Fruit fly (Drosophila melanogaster): ENCODE data around the gene Tep1.

Gene Tep1

dm6 chr2L:15908496-15909276 lies 15.1 kb upstream of the Tep1 start:
- TF ChIP-seq insv (optimal IDR thresholded peaks at IDR 0.05): no peak
- no peak for TF ChIP-seq Myc (optimal IDR thresholded peaks at IDR 0.05)
- no peak for TF ChIP-seq h (optimal IDR thresholded peaks at IDR 0.05)
- no peak for TF ChIP-seq psq (optimal IDR thresholded peaks at IDR 0.05)
- TF ChIP-seq ttk (optimal IDR thresholded peaks at IDR 0.05): no peak
- no peak for TF ChIP-seq Sin3A (optimal IDR thresholded peaks at IDR 0.05)

dm6 chr2L:15908086-15908485 lies 14.5 kb upstream of the Tep1 start:
- TF ChIP-seq insv (optimal IDR thresholded peaks at IDR 0.05) (no peak), psq (optimal IDR thresholded peaks at IDR 0.05) (no peak), Sin3A (optimal IDR thresholded peaks at IDR 0.05) (no peak), Myc (optimal IDR thresholded peaks at IDR 0.05) (no peak), ttk (optimal IDR thresholded peaks at IDR 0.05) (no peak), h (optimal IDR thresholded peaks at IDR 0.05) (no peak)

dm6 chr2L:15907358-15907757 lies 13.7 kb upstream of the Tep1 start:
- TF ChIP-seq h (optimal IDR thresholded peaks at IDR 0.05): no peak
- TF ChIP-seq Sin3A (optimal IDR thresholded peaks at IDR 0.05): no peak
- no peak for TF ChIP-seq ttk (optimal IDR thresholded peaks at IDR 0.05)
- no peak for TF ChIP-seq psq (optimal IDR thresholded peaks at IDR 0.05)
- TF ChIP-seq insv (optimal IDR thresholded peaks at IDR 0.05): no peak
- no peak for TF ChIP-seq Myc (optimal IDR thresholded peaks at IDR 0.05)

- no peak for TF ChIP-seq insv (optimal IDR thresholded peaks at IDR 0.05)
- TF ChIP-seq h (optimal IDR thresholded peaks at IDR 0.05): no peak
- TF ChIP-seq psq (optimal IDR thresholded peaks at IDR 0.05): no peak
- TF ChIP-seq Myc (optimal IDR thresholded peaks at IDR 0.05): no peak
- no peak for TF ChIP-seq ttk (optimal IDR thresholded peaks at IDR 0.05)
- no peak for TF ChIP-seq Sin3A (optimal IDR thresholded peaks at IDR 0.05)
These were observed 10.1 kb upstream of the Tep1 start for dm6 chr2L:15903725-15904124.

dm6 chr2L:15902310-15902709 lies 8.7 kb upstream of the Tep1 start, which contains the start of gene CG31821:
Gene CG31821 (minus strand): TSS chr2L:15902410.
- TF ChIP-seq h (optimal IDR thresholded peaks at IDR 0.05): no peak
- no peak for TF ChIP-seq Sin3A (optimal IDR thresholded peaks at IDR 0.05)
- no peak for TF ChIP-seq psq (optimal IDR thresholded peaks at IDR 0.05)
- no peak for TF ChIP-seq Myc (optimal IDR thresholded peaks at IDR 0.05)
- TF ChIP-seq ttk (optimal IDR thresholded peaks at IDR 0.05): no peak
- TF ChIP-seq insv (optimal IDR thresholded peaks at IDR 0.05): no peak

- no peak for TF ChIP-seq h (optimal IDR thresholded peaks at IDR 0.05)
- TF ChIP-seq Myc (optimal IDR thresholded peaks at IDR 0.05): no peak
- TF ChIP-seq Sin3A (optimal IDR thresholded peaks at IDR 0.05): no peak
- no peak for TF ChIP-seq insv (optimal IDR thresholded peaks at IDR 0.05)
- TF ChIP-seq psq (optimal IDR thresholded peaks at IDR 0.05): no peak
- no peak for TF ChIP-seq ttk (optimal IDR thresholded peaks at IDR 0.05)
These were observed 6.8 kb upstream of the Tep1 start, which contains the start of gene CG31823 for dm6 chr2L:15900424-15900823. Gene CG31823 (minus strand): TSS chr2L:15900524.

- TF ChIP-seq ttk (optimal IDR thresholded peaks at IDR 0.05): no peak
- no peak for TF ChIP-seq psq (optimal IDR thresholded peaks at IDR 0.05)
- no peak for TF ChIP-seq h (optimal IDR thresholded peaks at IDR 0.05)
- TF ChIP-seq Myc (optimal IDR thresholded peaks at IDR 0.05): no peak
- no peak for TF ChIP-seq insv (optimal IDR thresholded peaks at IDR 0.05)
- no peak for TF ChIP-seq Sin3A (optimal IDR thresholded peaks at IDR 0.05)
These were observed 1.5 kb upstream of the Tep1 start, which contains the start of gene CG31735 for dm6 chr2L:15895154-15895553. Gene CG31735 (plus strand): TSS chr2L:15895454.

- TF ChIP-seq Myc (optimal IDR thresholded peaks at IDR 0.05): no peak
- no peak for TF ChIP-seq insv (optimal IDR thresholded peaks at IDR 0.05)
These were observed 7.4 kb downstream of the Tep1 start for dm6 chr2L:15886187-15886586.

- no peak for TF ChIP-seq insv (optimal IDR thresholded peaks at IDR 0.05)
- no peak for TF ChIP-seq Sin3A (optimal IDR thresholded peaks at IDR 0.05)
- TF ChIP-seq h (optimal IDR thresholded peaks at IDR 0.05): no peak
- no peak for TF ChIP-seq psq (optimal IDR thresholded peaks at IDR 0.05)
- TF ChIP-seq ttk (optimal IDR thresholded peaks at IDR 0.05): no peak
- no peak for TF ChIP-seq Myc (optimal IDR thresholded peaks at IDR 0.05)
These were observed 10.5 kb downstream of the Tep1 start, which contains the start of gene CG44475 for dm6 chr2L:15883090-15883489. Gene CG44475 (minus strand): TSS chr2L:15883190.

- TF ChIP-seq psq (optimal IDR thresholded peaks at IDR 0.05): no peak
- TF ChIP-seq h (optimal IDR thresholded peaks at IDR 0.05): no peak
- no peak for TF ChIP-seq insv (optimal IDR thresholded peaks at IDR 0.05)
- no peak for TF ChIP-seq Myc (optimal IDR thresholded peaks at IDR 0.05)
- TF ChIP-seq ttk (optimal IDR thresholded peaks at IDR 0.05): no peak
- no peak for TF ChIP-seq Sin3A (optimal IDR thresholded peaks at IDR 0.05)
These were observed 13.6 kb downstream of the Tep1 start, which contains the start of gene CG7653 for dm6 chr2L:15880056-15880455. Gene CG7653 (minus strand): TSS chr2L:15880156.

dm6 chr2L:15865361-15865760 lies 28.2 kb downstream of the Tep1 start, which contains the start of gene CG42792:
Gene CG42792 (minus strand): TSS chr2L:15865461.
- TF ChIP-seq Sin3A (optimal IDR thresholded peaks at IDR 0.05) (no peak), ttk (optimal IDR thresholded peaks at IDR 0.05) (no peak), insv (optimal IDR thresholded peaks at IDR 0.05) (no peak), Myc (optimal IDR thresholded peaks at IDR 0.05) (no peak), psq (optimal IDR thresholded peaks at IDR 0.05) (no peak), h (optimal IDR thresholded peaks at IDR 0.05) (no peak)

dm6 chr2L:15853826-15854225 lies 39.8 kb downstream of the Tep1 start, which contains the start of gene Tektin-A:
Gene Tektin-A (plus strand): TSS chr2L:15854126.
- no peak for TF ChIP-seq Sin3A (optimal IDR thresholded peaks at IDR 0.05)
- TF ChIP-seq Myc (optimal IDR thresholded peaks at IDR 0.05): no peak
- no peak for TF ChIP-seq psq (optimal IDR thresholded peaks at IDR 0.05)
- no peak for TF ChIP-seq ttk (optimal IDR thresholded peaks at IDR 0.05)
- TF ChIP-seq h (optimal IDR thresholded peaks at IDR 0.05): no peak
- TF ChIP-seq insv (optimal IDR thresholded peaks at IDR 0.05): no peak
